Worm (Caenorhabditis elegans) whole organism, L4 larva: ENCODE data around the gene dao-6.

Source experiments
- T26A8.4 ChIP-seq: fragments of 200-800 bp; sonication (Bioruptor generic); IDR thresholded peaks from 2 replicates; pipeline ENCODE4 v1.3.6; 2022; ENCODE audit warnings: missing genetic modification characterization, missing compliant biosample characterization
- Y105C5A.15 ChIP-seq: fragments of 200-800 bp; sonication (Bioruptor generic); IDR thresholded peaks from 2 replicates; pipeline ENCODE4 v1.3.6; 2022; ENCODE audit warnings: missing genetic modification characterization, missing compliant biosample characterization
- Y48G9A.11 ChIP-seq: fragments of 200-800 bp; sonication (Bioruptor generic); IDR thresholded peaks from 2 replicates; pipeline ENCODE4 v1.3.6; 2022; ENCODE audit warnings: missing genetic modification reagents, missing genetic modification characterization, missing compliant biosample characterization
- Y75B8A.6 ChIP-seq: fragments of 200-800 bp; sonication (Bioruptor generic); IDR thresholded peaks from 2 replicates; pipeline ENCODE4 v1.3.6; 2022; ENCODE audit warnings: missing genetic modification reagents, missing genetic modification characterization, missing compliant biosample characterization
- ZK337.2 ChIP-seq: fragments of 200-800 bp; sonication (Bioruptor generic); IDR thresholded peaks from 2 replicates; pipeline ENCODE4 v1.3.6; 2022; ENCODE audit warnings: missing genetic modification reagents, missing genetic modification characterization, missing compliant biosample characterization
- ZK546.5 ChIP-seq, 2 experiments: sonication (generic microtip); optimal IDR thresholded peaks; 2 replicates each; lab custom pipeline; 2017; ENCODE audit warnings: missing biosample characterization in 2 of 2, missing genetic modification characterization in 2 of 2
- aha-1 ChIP-seq: fragments of 150-350 bp; peaks from one replicate; lab custom pipeline; 2014; ENCODE audit warnings: missing biosample characterization, missing genetic modification characterization
- daf-12 ChIP-seq: fragments of 150-350 bp; optimal IDR thresholded peaks from 2 replicates; lab custom pipeline; 2014; ENCODE audit warnings: missing biosample characterization, missing genetic modification reagents, missing genetic modification characterization
- daf-16 ChIP-seq, 3 experiments: sonication (generic microtip); optimal IDR thresholded peaks; 2 replicates each; lab custom pipeline; 2016 to 2017; ENCODE audit warnings: missing genetic modification characterization in 3 of 3, missing genetic modification reagents in 3 of 3, mild to moderate bottlenecking in 2 of 3, missing compliant biosample characterization in 2 of 3, missing biosample characterization in 1 of 3, moderate library complexity in 1 of 3
- dmd-6 ChIP-seq: fragments of 200-800 bp; sonication (Bioruptor generic); IDR thresholded peaks from 2 replicates; pipeline ENCODE4 v1.3.6; 2022; ENCODE audit warnings: missing genetic modification reagents, missing genetic modification characterization, missing compliant biosample characterization
- dmd-9 ChIP-seq: fragments of 200-800 bp; sonication (Bioruptor generic); IDR thresholded peaks from 2 replicates; pipeline ENCODE4 v1.3.6; 2022; ENCODE audit warnings: missing genetic modification reagents, missing genetic modification characterization, missing compliant biosample characterization
- dve-1 ChIP-seq: sonication (generic microtip); optimal IDR thresholded peaks from 2 replicates; lab custom pipeline; 2017; ENCODE audit warnings: antibody characterized with exemption, mild to moderate bottlenecking, missing genetic modification characterization, missing compliant biosample characterization; ENCODE audit not compliant: insufficient read depth
- egl-27 ChIP-seq: sonication (generic microtip); optimal IDR thresholded peaks from 3 replicates; lab custom pipeline; 2017; ENCODE audit warnings: missing biosample characterization, missing genetic modification reagents, missing genetic modification characterization
- egl-43 ChIP-seq: fragments of 200-800 bp; sonication (Bioruptor generic); IDR thresholded peaks from 2 replicates; pipeline ENCODE4 v1.3.6; 2022; ENCODE audit warnings: missing genetic modification reagents, missing genetic modification characterization, missing compliant biosample characterization
- hlh-11 ChIP-seq: fragments of 200-800 bp; sonication (Bioruptor generic); optimal IDR thresholded peaks from 2 replicates; lab custom pipeline; 2018; ENCODE audit warnings: mild to moderate bottlenecking, missing genetic modification characterization, missing compliant biosample characterization
- hlh-30 ChIP-seq: sonication (generic microtip); optimal IDR thresholded peaks from 2 replicates; lab custom pipeline; 2017; ENCODE audit warnings: antibody characterized with exemption, mild to moderate bottlenecking, missing genetic modification characterization, missing compliant biosample characterization; ENCODE audit not compliant: insufficient read depth
- hmg-1.1 ChIP-seq: fragments of 200-800 bp; sonication (Bioruptor generic); IDR thresholded peaks from 2 replicates; pipeline ENCODE4 v1.3.6; 2022; ENCODE audit warnings: missing genetic modification reagents, missing genetic modification characterization, missing compliant biosample characterization
- lin-13 ChIP-seq: fragments of 150-350 bp; optimal IDR thresholded peaks from 2 replicates; lab custom pipeline; 2014; ENCODE audit warnings: missing biosample characterization, missing genetic modification reagents, missing genetic modification characterization
- lin-15B ChIP-seq: fragments of 150-350 bp; sonication (generic microtip); optimal IDR thresholded peaks from 3 replicates; lab custom pipeline; 2014; ENCODE audit warnings: missing biosample characterization, missing genetic modification characterization
- lin-39 ChIP-seq: fragments of 150-350 bp; optimal IDR thresholded peaks from 2 replicates; lab custom pipeline; 2014; ENCODE audit warnings: missing biosample characterization, missing genetic modification reagents, missing genetic modification characterization
- lir-3 ChIP-seq: sonication (generic microtip); optimal IDR thresholded peaks from 2 replicates; lab custom pipeline; 2016; ENCODE audit warnings: mild to moderate bottlenecking, missing genetic modification characterization, missing compliant biosample characterization
- mep-1 ChIP-seq: fragments of 150-350 bp; sonication (generic microtip); optimal IDR thresholded peaks from 3 replicates; lab custom pipeline; 2014; ENCODE audit warnings: missing biosample characterization, missing genetic modification characterization
- nhr-111 ChIP-seq: fragments of 200-800 bp; sonication (Bioruptor generic); optimal IDR thresholded peaks from 2 replicates; lab custom pipeline; 2018; ENCODE audit warnings: mild to moderate bottlenecking, missing genetic modification characterization, missing compliant biosample characterization
- nhr-48 ChIP-seq: sonication (generic microtip); optimal IDR thresholded peaks from 2 replicates; lab custom pipeline; 2016; ENCODE audit warnings: mild to moderate bottlenecking, missing genetic modification characterization, missing compliant biosample characterization
- nhr-6 ChIP-seq: fragments of 150-350 bp; optimal IDR thresholded peaks from 2 replicates; lab custom pipeline; 2014; ENCODE audit warnings: missing biosample characterization, missing genetic modification characterization
- nhr-76 ChIP-seq: fragments of 150-350 bp; optimal IDR thresholded peaks from 2 replicates; lab custom pipeline; 2014; ENCODE audit warnings: missing biosample characterization, missing genetic modification characterization
- pha-4 ChIP-seq, 2 experiments: fragments of 150-350 bp in 1 of 2; fragments of 200-800 bp in 1 of 2; sonication (Bioruptor generic) in 1 of 2; IDR thresholded peaks in 1 of 2; optimal IDR thresholded peaks in 1 of 2; 2 replicates each; pipeline versions ENCODE4 v1.3.6 to Lab custom; 2014 to 2022; ENCODE audit warnings: missing genetic modification characterization in 2 of 2, missing genetic modification reagents in 2 of 2, missing biosample characterization in 1 of 2, missing compliant biosample characterization in 1 of 2
- php-3 ChIP-seq: fragments of 200-800 bp; sonication (Bioruptor generic); IDR thresholded peaks from 2 replicates; pipeline ENCODE4 v1.3.6; 2022; ENCODE audit warnings: missing genetic modification reagents, missing genetic modification characterization, missing compliant biosample characterization
- pqm-1 ChIP-seq: sonication (generic microtip); optimal IDR thresholded peaks from 2 replicates; lab custom pipeline; 2017; ENCODE audit warnings: missing biosample characterization, missing genetic modification characterization
- set-16 ChIP-seq: fragments of 200-800 bp; sonication (Bioruptor generic); IDR thresholded peaks from 2 replicates; pipeline ENCODE4 v1.3.6; 2022; ENCODE audit warnings: missing genetic modification reagents, missing genetic modification characterization, missing compliant biosample characterization
- unc-39 ChIP-seq: sonication (generic microtip); optimal IDR thresholded peaks from 2 replicates; lab custom pipeline; 2017; ENCODE audit warnings: missing biosample characterization, missing genetic modification characterization
- unc-62 ChIP-seq, 3 experiments: fragments of 150-350 bp in 1 of 3; sonication (generic microtip); optimal IDR thresholded peaks in 2 of 3; peaks in 1 of 3; 1 replicate in 1 of 3; 2 replicates in 2 of 3; lab custom pipeline; 2014 to 2017; ENCODE audit warnings: missing biosample characterization in 3 of 3, missing genetic modification characterization in 3 of 3, missing genetic modification reagents in 3 of 3, missing genotype in 1 of 3
- zag-1 ChIP-seq: fragments of 150-350 bp; optimal IDR thresholded peaks from 2 replicates; lab custom pipeline; 2014; ENCODE audit warnings: missing biosample characterization, missing genetic modification characterization
- zfp-3 ChIP-seq: fragments of 200-800 bp; sonication (Bioruptor generic); conservative IDR thresholded peaks from 2 replicates; pipeline ENCODE4 v1.3.6; 2022; ENCODE audit warnings: missing genetic modification reagents, missing genetic modification characterization, missing compliant biosample characterization
- ztf-7 ChIP-seq: fragments of 150-350 bp; optimal IDR thresholded peaks from 2 replicates; lab custom pipeline; 2014; ENCODE audit warnings: missing biosample characterization, missing genetic modification characterization

The dao-6 gene

ce11 chrIII:9694474-9694873 is 41.5 kb downstream of the dao-6 start, which contains the start of gene set-3:
TSS of gene set-3 (minus strand) at chrIII:9694574.
- peak; percentile 9 for TF ChIP-seq aha-1
- TF ChIP-seq zfp-3 = no peak
- no peak for TF ChIP-seq mep-1 (tag; lab: Kevin White, UChicago)

- TF ChIP-seq lir-3 = no peak
- no peak for TF ChIP-seq Y48G9A.11 (GFP tag; lab: Robert Waterston, UW)
- TF ChIP-seq lin-15B (tag; lab: Kevin White, UChicago) = no peak
- TF ChIP-seq egl-27 = no peak
- TF ChIP-seq lin-13 = no peak
- no peak for TF ChIP-seq unc-39 (tag; lab: Kevin White, UChicago)
- TF ChIP-seq unc-62 (GFP tag; optimal IDR thresholded peaks at IDR 0.05 in 1 of 2; lab: Kevin White, UChicago) = peak in 1 of 2 experiments; percentile 17
- no peak for TF ChIP-seq unc-62 (tag; optimal IDR thresholded peaks at IDR 0.05; lab: Kevin White, UChicago)
- TF ChIP-seq php-3 = peak; percentile 68
- TF ChIP-seq lin-39 (tag; lab: Kevin White, UChicago) = no peak
- TF ChIP-seq hlh-11 (tag; lab: Kevin White, UChicago) = peak; percentile 8
- TF ChIP-seq ztf-7 (tag; lab: Kevin White, UChicago) = no peak
- TF ChIP-seq nhr-76 = no peak
- TF ChIP-seq hmg-1.1 (GFP tag; lab: Robert Waterston, UW) = no peak
- TF ChIP-seq ZK546.5 (tag; optimal IDR thresholded peaks at IDR 0.05; lab: Kevin White, UChicago) = no peak
- TF ChIP-seq nhr-6 (tag; lab: Kevin White, UChicago) = no peak
- TF ChIP-seq set-16 (GFP tag; lab: Robert Waterston, UW) = no peak
- TF ChIP-seq Y75B8A.6 (GFP tag; lab: Robert Waterston, UW) = no peak
- peak; percentile 35 for TF ChIP-seq dve-1 (tag; lab: Kevin White, UChicago)
- TF ChIP-seq nhr-48 = no peak
- no peak for TF ChIP-seq pha-4 (GFP tag; IDR thresholded peaks at IDR 0.05; lab: Robert Waterston, UW)
- TF ChIP-seq pha-4 (tag; optimal IDR thresholded peaks at IDR 0.05; lab: Kevin White, UChicago) = no peak
- no peak for TF ChIP-seq pqm-1 (tag; lab: Kevin White, UChicago)
- TF ChIP-seq mep-1 (tag; lab: Kevin White, UChicago) = no peak
- TF ChIP-seq egl-43 (GFP tag; lab: Robert Waterston, UW) = no peak
- TF ChIP-seq zag-1 (tag; lab: Kevin White, UChicago) = no peak
- TF ChIP-seq nhr-111 (GFP tag; lab: Kevin White, UChicago) = no peak
- TF ChIP-seq dmd-6 = no peak
- no peak for TF ChIP-seq dmd-9 (GFP tag; lab: Robert Waterston, UW)
- TF ChIP-seq daf-12 (tag; lab: Kevin White, UChicago) = no peak
- TF ChIP-seq hlh-30 (tag; lab: Kevin White, UChicago) = no peak
- no peak for TF ChIP-seq T26A8.4 (GFP tag; lab: Robert Waterston, UW)
- no peak for TF ChIP-seq daf-16 (GFP tag; optimal IDR thresholded peaks at IDR 0.05; lab: Kevin White, UChicago)
- TF ChIP-seq daf-16 (tag; optimal IDR thresholded peaks at IDR 0.05; lab: Kevin White, UChicago) = peak; percentile 53
- TF ChIP-seq ZK337.2 = no peak
- TF ChIP-seq Y105C5A.15 (GFP tag; lab: Robert Waterston, UW) = no peak
- TF ChIP-seq, all 104 proteins: peak for 5
Observed at ce11 chrIII:9690044-9690443, 46.0 kb downstream of the dao-6 start, which contains the start of gene best-5. TSS of gene best-5 (minus strand) at chrIII:9690253.

ce11 chrIII:9689377-9689776 is 46.6 kb downstream of the dao-6 start:
- TF ChIP-seq pqm-1 (tag; lab: Kevin White, UChicago) = peak; percentile 44
- TF ChIP-seq Y75B8A.6 (GFP tag; lab: Robert Waterston, UW) = no peak
- TF ChIP-seq dve-1 (tag; lab: Kevin White, UChicago) = peak; percentile 86
- no peak for TF ChIP-seq daf-16 (GFP tag; optimal IDR thresholded peaks at IDR 0.05; lab: Kevin White, UChicago)
- TF ChIP-seq daf-16 (tag; optimal IDR thresholded peaks at IDR 0.05; lab: Kevin White, UChicago) = peak; percentile 96
- TF ChIP-seq hlh-11 (tag; lab: Kevin White, UChicago) = peak; percentile 6
- no peak for TF ChIP-seq pha-4 (GFP tag; IDR thresholded peaks at IDR 0.05; lab: Robert Waterston, UW)
- no peak for TF ChIP-seq pha-4 (tag; optimal IDR thresholded peaks at IDR 0.05; lab: Kevin White, UChicago)
